Worm (Caenorhabditis elegans) whole organism, L4 larva: ENCODE data around the gene srh-52.

Experiments used
- F44E2.7 ChIP-seq: fragments of 200-800 bp; sonication (Bioruptor generic); IDR thresholded peaks from 2 replicates; pipeline ENCODE4 v2.1.2; 2022; ENCODE audit warnings: missing genetic modification characterization, missing compliant biosample characterization
- T20F7.1 ChIP-seq: fragments of 200-800 bp; sonication (Bioruptor generic); optimal IDR thresholded peaks from 2 replicates; lab custom pipeline; 2018; ENCODE audit warnings: mild to moderate bottlenecking, missing genetic modification characterization, missing compliant biosample characterization
- ZK546.5 ChIP-seq, 2 experiments: sonication (generic microtip); optimal IDR thresholded peaks; 2 replicates each; lab custom pipeline; 2017; ENCODE audit warnings: missing biosample characterization in 2 of 2, missing genetic modification characterization in 2 of 2
- aly-2 ChIP-seq: sonication (generic microtip); optimal IDR thresholded peaks from 2 replicates; lab custom pipeline; 2018; ENCODE audit warnings: missing biosample characterization, missing genetic modification characterization
- arid-1 ChIP-seq: fragments of 200-800 bp; sonication (Bioruptor generic); conservative IDR thresholded peaks from 2 replicates; pipeline ENCODE4 v1.3.6; 2022; ENCODE audit warnings: missing genetic modification reagents, missing genetic modification characterization, missing compliant biosample characterization
- attf-4 ChIP-seq: sonication (generic microtip); optimal IDR thresholded peaks from 3 replicates; lab custom pipeline; 2017; ENCODE audit warnings: missing biosample characterization, missing genetic modification characterization
- ceh-32 ChIP-seq: sonication (generic microtip); optimal IDR thresholded peaks from 2 replicates; lab custom pipeline; 2016; ENCODE audit warnings: mild to moderate bottlenecking, missing genetic modification characterization, missing compliant biosample characterization; ENCODE audit not compliant: poor library complexity
- daf-12 ChIP-seq: fragments of 150-350 bp; optimal IDR thresholded peaks from 2 replicates; lab custom pipeline; 2014; ENCODE audit warnings: missing biosample characterization, missing genetic modification reagents, missing genetic modification characterization
- daf-16 ChIP-seq, 3 experiments: sonication (generic microtip); optimal IDR thresholded peaks; 2 replicates each; lab custom pipeline; 2016 to 2017; ENCODE audit warnings: missing genetic modification characterization in 3 of 3, missing genetic modification reagents in 3 of 3, mild to moderate bottlenecking in 2 of 3, missing compliant biosample characterization in 2 of 3, missing biosample characterization in 1 of 3, moderate library complexity in 1 of 3
- daf-8 ChIP-seq: fragments of 200-800 bp; sonication (Bioruptor generic); IDR thresholded peaks from 2 replicates; pipeline ENCODE4 v1.3.6; 2022; ENCODE audit warnings: missing genetic modification characterization, missing compliant biosample characterization
- fos-1 ChIP-seq: fragments of 150-350 bp; optimal IDR thresholded peaks from 2 replicates; lab custom pipeline; 2014; ENCODE audit warnings: missing biosample characterization, missing genetic modification characterization
- gei-8 ChIP-seq: fragments of 200-800 bp; sonication (Bioruptor generic); optimal IDR thresholded peaks from 2 replicates; lab custom pipeline; 2018; ENCODE audit warnings: mild to moderate bottlenecking, missing genetic modification characterization, missing compliant biosample characterization
- hlh-11 ChIP-seq: fragments of 200-800 bp; sonication (Bioruptor generic); optimal IDR thresholded peaks from 2 replicates; lab custom pipeline; 2018; ENCODE audit warnings: mild to moderate bottlenecking, missing genetic modification characterization, missing compliant biosample characterization
- lin-1 ChIP-seq: fragments of 200-800 bp; sonication (Bioruptor generic); IDR thresholded peaks from 2 replicates; pipeline ENCODE4 v1.3.6; 2022; ENCODE audit warnings: missing genetic modification reagents, missing genetic modification characterization, missing compliant biosample characterization
- lin-15B ChIP-seq: fragments of 150-350 bp; sonication (generic microtip); optimal IDR thresholded peaks from 3 replicates; lab custom pipeline; 2014; ENCODE audit warnings: missing biosample characterization, missing genetic modification characterization
- lsy-2 ChIP-seq, 2 experiments: fragments of 150-350 bp in 1 of 2; sonication (generic microtip) in 1 of 2; optimal IDR thresholded peaks; 2 replicates each; lab custom pipeline; 2014 to 2017; ENCODE audit warnings: missing biosample characterization in 2 of 2, missing genetic modification characterization in 2 of 2
- mdt-29 ChIP-seq: fragments of 200-800 bp; sonication (Bioruptor generic); IDR thresholded peaks from 2 replicates; pipeline ENCODE4 v1.3.6; 2022; ENCODE audit warnings: missing genetic modification reagents, missing genetic modification characterization, missing compliant biosample characterization
- mes-2 ChIP-seq: sonication (generic microtip); optimal IDR thresholded peaks from 2 replicates; lab custom pipeline; 2016; ENCODE audit warnings: missing genotype, mild to moderate bottlenecking, missing genetic modification characterization, missing compliant biosample characterization; ENCODE audit not compliant: poor library complexity, severe bottlenecking
- mxl-3 ChIP-seq: fragments of 200-800 bp; sonication (Bioruptor generic); optimal IDR thresholded peaks from 2 replicates; lab custom pipeline; 2018; ENCODE audit warnings: mild to moderate bottlenecking, missing genetic modification characterization, missing compliant biosample characterization
- nhr-10 ChIP-seq: fragments of 150-350 bp; optimal IDR thresholded peaks from 2 replicates; lab custom pipeline; 2014; ENCODE audit warnings: missing biosample characterization, missing genetic modification characterization
- nhr-28 ChIP-seq: fragments of 150-350 bp; optimal IDR thresholded peaks from 2 replicates; lab custom pipeline; 2014; ENCODE audit warnings: missing biosample characterization, missing genetic modification characterization
- nhr-6 ChIP-seq: fragments of 150-350 bp; optimal IDR thresholded peaks from 2 replicates; lab custom pipeline; 2014; ENCODE audit warnings: missing biosample characterization, missing genetic modification characterization
- pqm-1 ChIP-seq: sonication (generic microtip); optimal IDR thresholded peaks from 2 replicates; lab custom pipeline; 2017; ENCODE audit warnings: missing biosample characterization, missing genetic modification characterization
- rbr-2 ChIP-seq: sonication (generic microtip); optimal IDR thresholded peaks from 2 replicates; lab custom pipeline; 2016; ENCODE audit warnings: missing genotype, missing genetic modification characterization, missing compliant biosample characterization
- snpc-4 ChIP-seq: fragments of 150-350 bp; optimal IDR thresholded peaks from 2 replicates; lab custom pipeline; 2014; ENCODE audit warnings: missing biosample characterization, missing genetic modification characterization
- unc-62 ChIP-seq, 3 experiments: fragments of 150-350 bp in 1 of 3; sonication (generic microtip); optimal IDR thresholded peaks in 2 of 3; peaks in 1 of 3; 1 replicate in 1 of 3; 2 replicates in 2 of 3; lab custom pipeline; 2014 to 2017; ENCODE audit warnings: missing biosample characterization in 3 of 3, missing genetic modification characterization in 3 of 3, missing genetic modification reagents in 3 of 3, missing genotype in 1 of 3
- vab-7 ChIP-seq: fragments of 200-800 bp; sonication (Bioruptor generic); IDR thresholded peaks from 2 replicates; pipeline ENCODE4 v1.3.6; 2022; ENCODE audit warnings: missing genetic modification reagents, missing genetic modification characterization, missing compliant biosample characterization
- zip-2 ChIP-seq: fragments of 150-350 bp; optimal IDR thresholded peaks from 2 replicates; lab custom pipeline; 2014; ENCODE audit warnings: missing biosample characterization, missing genetic modification characterization
- ztf-11 ChIP-seq: fragments of 150-350 bp; optimal IDR thresholded peaks from 2 replicates; lab custom pipeline; 2014; ENCODE audit warnings: missing biosample characterization, missing genetic modification characterization

The srh-52 gene

DNA sequence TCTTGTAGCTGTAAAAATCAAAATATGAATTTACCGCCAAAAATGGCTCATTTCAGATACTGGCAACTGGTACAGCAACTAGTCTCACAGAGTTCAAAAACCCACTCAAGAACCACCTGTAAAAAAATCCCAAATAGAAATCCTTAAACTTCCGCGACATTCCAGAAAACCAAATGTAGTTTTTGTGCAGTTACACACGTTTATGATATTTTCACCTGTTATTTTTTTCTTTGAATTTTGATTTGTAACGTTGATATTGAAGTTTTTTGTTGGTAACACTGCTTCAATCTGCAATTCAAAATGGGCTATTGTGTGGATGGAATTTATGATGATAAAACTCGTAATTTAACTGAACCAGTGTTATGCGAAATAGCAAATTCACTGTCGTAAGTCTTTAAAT, 43.3 kb downstream of the srh-52 start, which contains the start of gene srw-113:
TSS of gene srw-113 (plus strand) at position 301 of the 400 bp plus-strand sequence.
- TF ChIP-seq mxl-3 (GFP tag; lab: Kevin White, UChicago), result no peak
- TF ChIP-seq daf-12 (tag; lab: Kevin White, UChicago), result no peak
- TF ChIP-seq attf-4 (tag; lab: Kevin White, UChicago), result no peak
- no peak for TF ChIP-seq rbr-2 (tag; lab: Kevin White, UChicago)
- TF ChIP-seq lsy-2 (tag; optimal IDR thresholded peaks at IDR 0.05; lab: Kevin White, UChicago), result no peak
- TF ChIP-seq lin-15B (tag; lab: Kevin White, UChicago), result no peak
- TF ChIP-seq vab-7 (GFP tag; lab: Robert Waterston, UW), result no peak
- TF ChIP-seq, all 104 proteins: peak for 0

DNA sequence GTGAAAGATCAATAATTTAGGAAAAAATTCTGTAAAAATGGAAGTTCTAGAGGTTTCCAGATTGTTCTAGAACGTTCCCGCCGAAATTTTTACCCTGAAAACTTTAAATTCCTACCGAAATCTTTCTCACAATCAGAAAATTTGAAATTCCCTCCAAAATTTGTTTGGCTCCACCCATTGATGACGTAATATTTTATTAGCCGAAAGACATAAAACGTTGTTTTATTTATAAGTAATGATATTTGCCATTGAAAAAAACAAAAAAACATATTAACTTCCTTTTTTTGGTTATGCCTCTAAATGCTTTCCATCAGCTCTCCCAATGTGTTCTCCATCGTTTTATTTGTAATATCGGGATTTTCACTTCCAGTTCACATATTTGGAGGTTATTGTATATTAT, 45.8 kb downstream of the srh-52 start, which contains the start of gene srh-295:
TSS of gene srh-295 (plus strand) at position 301 of the 400 bp plus-strand sequence.
- no peak for TF ChIP-seq snpc-4
- no peak for TF ChIP-seq pqm-1 (tag; lab: Kevin White, UChicago)
- no peak for TF ChIP-seq unc-62 (GFP tag; optimal IDR thresholded peaks at IDR 0.05 in 1 of 2; lab: Kevin White, UChicago)
- TF ChIP-seq unc-62 (tag; optimal IDR thresholded peaks at IDR 0.05; lab: Kevin White, UChicago), result no peak
- TF ChIP-seq T20F7.1 (GFP tag; lab: Kevin White, UChicago), result no peak
- no peak for TF ChIP-seq ztf-11
- no peak for TF ChIP-seq daf-8 (GFP tag; lab: Robert Waterston, UW)
- TF ChIP-seq zip-2 (tag; lab: Kevin White, UChicago), result no peak
- no peak for TF ChIP-seq aly-2 (tag; lab: Kevin White, UChicago)
- no peak for TF ChIP-seq hlh-11
- TF ChIP-seq fos-1 (tag; lab: Kevin White, UChicago), result no peak
- no peak for TF ChIP-seq ZK546.5 (tag; optimal IDR thresholded peaks at IDR 0.05; lab: Kevin White, UChicago)
- no peak for TF ChIP-seq arid-1 (GFP tag; lab: Robert Waterston, UW)
- no peak for TF ChIP-seq nhr-10 (tag; lab: Kevin White, UChicago)
- TF ChIP-seq lin-1, result no peak
- TF ChIP-seq mes-2 (tag; lab: Kevin White, UChicago), result no peak

DNA sequence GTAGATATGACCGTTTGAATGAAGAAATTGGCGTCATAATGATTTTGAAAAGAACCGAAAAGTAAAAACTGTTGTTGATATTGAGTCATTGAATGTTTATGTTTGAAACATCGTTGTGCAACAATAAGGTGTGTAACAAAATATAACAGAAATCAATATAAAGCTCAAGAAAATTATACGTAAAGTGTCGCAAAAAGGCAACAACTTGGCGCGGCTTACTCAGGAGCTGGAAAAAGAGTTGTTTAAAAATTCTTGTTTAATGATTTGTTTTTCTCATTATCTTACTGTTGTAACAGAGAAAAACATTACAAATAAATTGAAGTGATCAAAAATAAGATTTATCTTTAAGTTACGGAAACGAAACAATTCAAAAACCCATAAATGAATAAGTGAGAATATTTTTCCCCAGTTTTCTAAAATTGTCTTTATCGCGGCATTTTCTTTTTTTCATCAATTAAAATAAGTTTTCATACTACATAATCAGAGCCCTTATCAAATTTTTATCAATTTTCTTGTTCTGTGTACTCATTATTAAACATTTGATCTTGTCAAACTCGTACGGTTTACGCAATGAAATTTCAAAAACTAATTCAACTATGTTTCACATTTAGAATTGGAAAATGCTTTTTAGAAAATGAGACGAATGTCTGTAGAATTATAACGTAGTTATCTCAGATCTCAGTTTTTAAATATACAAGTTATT, 48.2 kb downstream of the srh-52 start, which contains the start of gene ZK1037.6:
TSS of gene ZK1037.6 (minus strand) at position 51 of the 703 bp plus-strand sequence.
- TF ChIP-seq ceh-32 (tag; lab: Kevin White, UChicago), result no peak
- no peak for TF ChIP-seq gei-8 (GFP tag; lab: Kevin White, UChicago)
- peak; percentile 9 for TF ChIP-seq pqm-1 (tag; lab: Kevin White, UChicago)
- no peak for TF ChIP-seq T20F7.1 (GFP tag; lab: Kevin White, UChicago)
- no peak for TF ChIP-seq nhr-6 (tag; lab: Kevin White, UChicago)
- TF ChIP-seq F44E2.7 (GFP tag; lab: Robert Waterston, UW), result no peak
- TF ChIP-seq daf-16 (GFP tag; optimal IDR thresholded peaks at IDR 0.05; lab: Kevin White, UChicago), result no peak
- peak; percentile 15 for TF ChIP-seq daf-16 (tag; optimal IDR thresholded peaks at IDR 0.05; lab: Kevin White, UChicago)
- TF ChIP-seq nhr-28 (tag; lab: Kevin White, UChicago), result peak; percentile 0
- no peak for TF ChIP-seq mdt-29 (GFP tag; lab: Robert Waterston, UW)
- TF ChIP-seq, all 104 proteins: peak for 3
